Fruit fly (Drosophila melanogaster) whole organism, prepupa: ENCODE measurements around the gene Rab9.

Experiments used
- Blimp-1 ChIP-seq: fragments of 200-800 bp; sonication (Bioruptor generic); optimal IDR thresholded peaks from 3 replicates; lab custom pipeline; 2017; ENCODE audit warnings: missing biosample characterization, missing genetic modification characterization, mild to moderate bottlenecking, moderate library complexity, missing genetic modification reagents
- CG10669 ChIP-seq: fragments of 200-800 bp; sonication (Bioruptor generic); optimal IDR thresholded peaks from 3 replicates; lab custom pipeline; 2018; ENCODE audit warnings: missing biosample characterization, mild to moderate bottlenecking, missing genetic modification characterization, moderate library complexity
- CG11294 ChIP-seq: fragments of 200-800 bp; sonication (Bioruptor generic); IDR thresholded peaks from 2 replicates; pipeline ENCODE4 v1.3.6; 2022; ENCODE audit warnings: missing biosample characterization, missing genetic modification characterization
- CG15336 ChIP-seq: fragments of 200-800 bp; sonication (Bioruptor generic); IDR thresholded peaks from 2 replicates; pipeline ENCODE4 v1.3.6; 2022; ENCODE audit warnings: missing biosample characterization, missing genetic modification characterization
- CG1621 ChIP-seq: fragments of 200-800 bp; sonication (Bioruptor generic); optimal IDR thresholded peaks from 3 replicates; lab custom pipeline; 2018; ENCODE audit warnings: missing biosample characterization, mild to moderate bottlenecking, missing genetic modification characterization
- CG16779 ChIP-seq: fragments of 200-800 bp; sonication (Bioruptor generic); optimal IDR thresholded peaks from 3 replicates; lab custom pipeline; 2017; ENCODE audit warnings: missing biosample characterization, mild to moderate bottlenecking, missing genetic modification characterization
- CG3032 ChIP-seq: fragments of 200-800 bp; optimal IDR thresholded peaks from 2 replicates; lab custom pipeline; 2019; ENCODE audit warnings: missing biosample characterization, mild to moderate bottlenecking, missing genetic modification characterization, moderate library complexity
- CG32006 ChIP-seq: fragments of 200-800 bp; sonication (Bioruptor generic); optimal IDR thresholded peaks from 3 replicates; lab custom pipeline; 2017; ENCODE audit warnings: missing biosample characterization, mild to moderate bottlenecking, missing genetic modification characterization
- CG34406 ChIP-seq: fragments of 200-800 bp; sonication (Bioruptor generic); optimal IDR thresholded peaks from 3 replicates; lab custom pipeline; 2016; ENCODE audit warnings: missing biosample characterization, missing genetic modification characterization
- CG3919 ChIP-seq: fragments of 200-800 bp; sonication (Bioruptor generic); optimal IDR thresholded peaks from 3 replicates; lab custom pipeline; 2016; ENCODE audit warnings: missing biosample characterization, missing genetic modification characterization
- CG4318 ChIP-seq: fragments of 200-800 bp; sonication (Bioruptor generic); optimal IDR thresholded peaks from 3 replicates; lab custom pipeline; 2017; ENCODE audit warnings: missing biosample characterization, mild to moderate bottlenecking, missing genetic modification characterization
- CG6163 ChIP-seq: fragments of 200-800 bp; sonication (Bioruptor generic); IDR thresholded peaks from 3 replicates; pipeline ENCODE4 v1.3.6; 2022; ENCODE audit warnings: missing biosample characterization, missing genetic modification characterization
- CG6276 ChIP-seq: fragments of 200-800 bp; sonication (Bioruptor generic); optimal IDR thresholded peaks from 2 replicates; lab custom pipeline; 2017; ENCODE audit warnings: missing biosample characterization, mild to moderate bottlenecking, missing genetic modification characterization
- CG6808 ChIP-seq: fragments of 200-800 bp; sonication (Bioruptor generic); optimal IDR thresholded peaks from 3 replicates; lab custom pipeline; 2017; ENCODE audit warnings: missing biosample characterization, missing genetic modification characterization, mild to moderate bottlenecking, moderate library complexity, missing genetic modification reagents
- CG6854 ChIP-seq: fragments of 200-800 bp; sonication (Bioruptor generic); optimal IDR thresholded peaks from 2 replicates; lab custom pipeline; 2017; ENCODE audit warnings: missing biosample characterization, mild to moderate bottlenecking, missing genetic modification characterization
- CG7368 ChIP-seq: fragments of 200-800 bp; sonication (Bioruptor generic); optimal IDR thresholded peaks from 3 replicates; lab custom pipeline; 2016; ENCODE audit warnings: missing biosample characterization, missing genetic modification characterization
- CG8119 ChIP-seq: fragments of 200-800 bp; sonication (Bioruptor generic); IDR thresholded peaks from 3 replicates; pipeline ENCODE4 v1.3.6; 2022; ENCODE audit warnings: missing biosample characterization, missing genetic modification characterization
- CG8632 ChIP-seq: fragments of 200-800 bp; sonication (Bioruptor generic); optimal IDR thresholded peaks from 3 replicates; lab custom pipeline; 2016; ENCODE audit warnings: missing biosample characterization, missing genetic modification characterization
- CG9139 ChIP-seq: fragments of 200-800 bp; sonication (Bioruptor generic); optimal IDR thresholded peaks from 3 replicates; lab custom pipeline; 2017; ENCODE audit warnings: missing biosample characterization, mild to moderate bottlenecking, missing genetic modification characterization
- Eip75B ChIP-seq: fragments of 200-800 bp; sonication (Bioruptor generic); optimal IDR thresholded peaks from 3 replicates; lab custom pipeline; 2016; ENCODE audit warnings: missing biosample characterization, missing genetic modification characterization
- Eip78C ChIP-seq: fragments of 200-800 bp; sonication (Bioruptor generic); peaks from one replicate; lab custom pipeline; 2016; ENCODE audit warnings: missing biosample characterization, missing genetic modification characterization
- Eip93F ChIP-seq: fragments of 200-800 bp; sonication (Bioruptor generic); optimal IDR thresholded peaks from 2 replicates; lab custom pipeline; 2016; ENCODE audit warnings: missing biosample characterization, mild to moderate bottlenecking, missing genetic modification characterization
- Ets21C ChIP-seq: fragments of 200-800 bp; sonication (Bioruptor generic); optimal IDR thresholded peaks from 3 replicates; lab custom pipeline; 2016; ENCODE audit warnings: missing biosample characterization, missing genetic modification characterization
- Ets96B ChIP-seq: fragments of 200-800 bp; optimal IDR thresholded peaks from 2 replicates; lab custom pipeline; 2019; ENCODE audit warnings: missing biosample characterization, mild to moderate bottlenecking, missing genetic modification characterization, moderate library complexity
- Gug ChIP-seq: fragments of 200-800 bp; sonication (Bioruptor generic); IDR thresholded peaks from 2 replicates; pipeline ENCODE4 v1.3.6; 2022; ENCODE audit warnings: missing biosample characterization, missing genetic modification characterization
- Hr39 ChIP-seq: fragments of 200-800 bp; sonication (Bioruptor generic); optimal IDR thresholded peaks from 2 replicates; lab custom pipeline; 2016; ENCODE audit warnings: missing biosample characterization, missing genetic modification characterization
- Hr4 ChIP-seq: fragments of 200-800 bp; sonication (Bioruptor generic); optimal IDR thresholded peaks from 3 replicates; lab custom pipeline; 2016; ENCODE audit warnings: missing biosample characterization, missing genetic modification characterization
- OdsH ChIP-seq: fragments of 200-800 bp; sonication (Bioruptor generic); optimal IDR thresholded peaks from 3 replicates; lab custom pipeline; 2016; ENCODE audit warnings: missing biosample characterization, missing genetic modification characterization
- Sox102F ChIP-seq: fragments of 200-800 bp; sonication (Bioruptor generic); optimal IDR thresholded peaks from 2 replicates; lab custom pipeline; 2016; ENCODE audit warnings: missing biosample characterization, mild to moderate bottlenecking, missing genetic modification characterization
- Sox14 ChIP-seq: fragments of 200-800 bp; sonication (Bioruptor generic); optimal IDR thresholded peaks from 3 replicates; lab custom pipeline; 2016; ENCODE audit warnings: missing biosample characterization, missing genetic modification characterization
- acj6 ChIP-seq: fragments of 200-800 bp; sonication (Bioruptor generic); optimal IDR thresholded peaks from 3 replicates; lab custom pipeline; 2016; ENCODE audit warnings: missing biosample characterization, missing genetic modification characterization
- cyc ChIP-seq: fragments of 200-800 bp; sonication (Bioruptor generic); optimal IDR thresholded peaks from 3 replicates; lab custom pipeline; 2016; ENCODE audit warnings: missing biosample characterization, missing genetic modification characterization
- dsx ChIP-seq: fragments of 200-800 bp; optimal IDR thresholded peaks from 3 replicates; lab custom pipeline; 2019; ENCODE audit warnings: missing biosample characterization, mild to moderate bottlenecking, missing genetic modification characterization, moderate library complexity; ENCODE audit not compliant: poor library complexity, severe bottlenecking
- eg ChIP-seq: fragments of 200-800 bp; sonication (Bioruptor generic); IDR thresholded peaks from 3 replicates; pipeline ENCODE4 v1.3.6; 2022; ENCODE audit warnings: missing biosample characterization, missing genetic modification characterization
- esn ChIP-seq: fragments of 200-800 bp; sonication (Bioruptor generic); optimal IDR thresholded peaks from 2 replicates; lab custom pipeline; 2016; ENCODE audit warnings: missing biosample characterization, mild to moderate bottlenecking, missing genetic modification characterization, moderate library complexity
- fd85E ChIP-seq: fragments of 200-800 bp; sonication (Bioruptor generic); optimal IDR thresholded peaks from 3 replicates; lab custom pipeline; 2016; ENCODE audit warnings: missing biosample characterization, missing genetic modification characterization
- fkh ChIP-seq: fragments of 200-800 bp; sonication (Bioruptor generic); optimal IDR thresholded peaks from 3 replicates; lab custom pipeline; 2017; ENCODE audit warnings: missing biosample characterization, mild to moderate bottlenecking, missing genetic modification characterization, moderate library complexity
- lz ChIP-seq: fragments of 200-800 bp; sonication (Bioruptor generic); optimal IDR thresholded peaks from 3 replicates; lab custom pipeline; 2016; ENCODE audit warnings: missing biosample characterization, missing genetic modification characterization
- pdm3 ChIP-seq: fragments of 200-800 bp; sonication (Bioruptor generic); optimal IDR thresholded peaks from 3 replicates; lab custom pipeline; 2016; ENCODE audit warnings: missing biosample characterization, missing genetic modification characterization
- spab ChIP-seq: fragments of 200-800 bp; sonication (Bioruptor generic); optimal IDR thresholded peaks from 2 replicates; lab custom pipeline; 2017; ENCODE audit warnings: missing biosample characterization, mild to moderate bottlenecking, missing genetic modification characterization, missing genetic modification reagents
- ss ChIP-seq, 2 experiments: fragments of 200-800 bp; sonication (Bioruptor generic); optimal IDR thresholded peaks; 2 replicates in 1 of 2; 3 replicates in 1 of 2; lab custom pipeline; 2017 to 2018; ENCODE audit warnings: mild to moderate bottlenecking in 2 of 2, missing biosample characterization in 2 of 2, missing genetic modification characterization in 2 of 2, moderate library complexity in 1 of 2
- vri ChIP-seq: fragments of 200-800 bp; sonication (Bioruptor generic); optimal IDR thresholded peaks from 3 replicates; lab custom pipeline; 2016; ENCODE audit warnings: missing biosample characterization, mild to moderate bottlenecking, missing genetic modification characterization

The Rab9 gene

DNA sequence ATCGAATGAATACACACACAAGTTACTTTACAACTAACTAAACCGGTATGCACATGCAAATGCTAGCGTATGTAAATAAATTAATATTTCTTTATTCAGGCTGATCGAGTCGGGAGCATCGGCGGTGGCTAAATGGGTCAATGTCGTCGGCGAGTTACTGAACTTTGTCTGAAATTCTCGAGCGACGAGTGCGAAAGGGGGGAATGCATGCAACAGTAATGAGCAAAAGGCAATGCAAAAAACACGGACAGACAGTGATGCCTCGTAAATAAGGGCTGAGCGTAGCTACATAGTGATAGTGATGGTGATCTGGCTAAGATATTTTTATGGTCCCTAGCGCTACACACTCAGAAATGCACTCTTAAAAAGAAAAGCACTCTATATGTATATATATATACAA lies 8.4 kb downstream of the Rab9 start:
- TF ChIP-seq CG6276 (GFP tag; lab: Kevin White, UChicago) (no peak), spab (GFP tag; lab: Kevin White, UChicago) (no peak), CG6163 (GFP tag; lab: Robert Waterston, UW) (peak; percentile 91), CG3032 (tag; lab: Kevin White, UChicago) (peak; percentile 18), vri (GFP tag; lab: Kevin White, UChicago) (peak; percentile 16), CG3919 (GFP tag; lab: Kevin White, UChicago) (peak; percentile 6), Eip93F (GFP tag; lab: Kevin White, UChicago) (no peak), esn (no peak), acj6 (GFP tag; lab: Kevin White, UChicago) (peak; percentile 7), fd85E (GFP tag; lab: Kevin White, UChicago) (no peak), CG9139 (GFP tag; lab: Kevin White, UChicago) (no peak), Ets21C (GFP tag; lab: Kevin White, UChicago) (no peak), pdm3 (GFP tag; lab: Kevin White, UChicago) (peak; percentile 54), dsx (GFP tag; lab: Kevin White, UChicago) (peak; percentile 49), CG34406 (GFP tag; lab: Kevin White, UChicago) (no peak), CG6854 (no peak), ss (GFP tag; optimal IDR thresholded peaks at IDR 0.05; lab: Kevin White, UChicago) (peak; percentile 14 to 58), Sox102F (GFP tag; lab: Kevin White, UChicago) (no peak), Ets96B (peak; percentile 9), CG32006 (GFP tag; lab: Kevin White, UChicago) (no peak), CG7368 (GFP tag; lab: Kevin White, UChicago) (no peak), cyc (no peak), CG4318 (GFP tag; lab: Kevin White, UChicago) (no peak), CG11294 (GFP tag; lab: Robert Waterston, UW) (no peak), CG8632 (GFP tag; lab: Kevin White, UChicago) (peak; percentile 30), eg (GFP tag; lab: Robert Waterston, UW) (0 out of 3 replicates have a peak, but pooled peaks have one; percentile 34), CG6808 (GFP tag; lab: Kevin White, UChicago) (peak; percentile 31), CG10669 (GFP tag; lab: Kevin White, UChicago) (no peak), lz (GFP tag; lab: Kevin White, UChicago) (no peak), Eip78C (GFP tag; lab: Kevin White, UChicago) (no peak), fkh (GFP tag; lab: Kevin White, UChicago) (no peak), Eip75B (peak; percentile 78), Blimp-1 (GFP tag; lab: Kevin White, UChicago) (no peak), CG1621 (tag; lab: Kevin White, UChicago) (peak; percentile 28), CG15336 (GFP tag; lab: Robert Waterston, UW) (peak; percentile 25; the same call in 1 of the 2 replicates)

DNA sequence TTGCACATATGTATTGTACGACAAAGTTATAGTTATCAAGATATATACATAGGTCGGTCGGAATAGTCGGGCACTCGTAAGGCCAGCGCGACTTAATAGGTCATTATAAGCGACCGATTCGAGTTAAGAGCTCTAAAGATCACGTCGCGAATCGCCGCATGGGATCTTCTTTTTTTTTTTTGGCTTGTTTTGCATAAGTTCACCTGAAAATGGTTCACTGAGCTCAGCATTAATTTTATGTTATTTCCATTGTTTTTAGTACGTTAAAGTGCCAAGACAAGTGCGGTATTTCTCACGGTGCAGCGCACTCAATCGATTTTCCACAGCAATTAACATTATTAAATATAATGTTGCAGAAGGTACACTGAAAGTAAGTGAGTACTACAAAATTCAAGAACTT lies 9.0 kb downstream of the Rab9 start:
- no peak for TF ChIP-seq Ets21C (GFP tag; lab: Kevin White, UChicago)
- peak; percentile 22 for TF ChIP-seq CG6163 (GFP tag; lab: Robert Waterston, UW)
- peak; percentile 44; the same call in 1 of the 2 replicates for TF ChIP-seq Gug (GFP tag; lab: Robert Waterston, UW)
- TF ChIP-seq Hr4 (GFP tag; lab: Kevin White, UChicago) = peak; percentile 12
- peak; percentile 13; the same call in 1 of the 3 replicates for TF ChIP-seq CG8119 (GFP tag; lab: Robert Waterston, UW)
- no peak for TF ChIP-seq CG9139 (GFP tag; lab: Kevin White, UChicago)
- TF ChIP-seq OdsH (GFP tag; lab: Kevin White, UChicago) = no peak
- TF ChIP-seq CG7368 (GFP tag; lab: Kevin White, UChicago) = no peak
- TF ChIP-seq eg (GFP tag; lab: Robert Waterston, UW) = peak; percentile 37; the same call in 1 of the 3 replicates
- TF ChIP-seq CG11294 (GFP tag; lab: Robert Waterston, UW) = peak; percentile 16; the same call in 1 of the 2 replicates
- TF ChIP-seq Eip78C (GFP tag; lab: Kevin White, UChicago) = peak; percentile 76
- no peak for TF ChIP-seq Sox14 (GFP tag; lab: Kevin White, UChicago)
- TF ChIP-seq CG16779 (tag; lab: Kevin White, UChicago) = no peak
- TF ChIP-seq fd85E (GFP tag; lab: Kevin White, UChicago) = no peak
- no peak for TF ChIP-seq CG4318 (GFP tag; lab: Kevin White, UChicago)
- no peak; the same call in 1 of the 2 replicates for TF ChIP-seq CG15336 (GFP tag; lab: Robert Waterston, UW)
- TF ChIP-seq Hr39 = no peak
- no peak for TF ChIP-seq CG6276 (GFP tag; lab: Kevin White, UChicago)
